Worm (Caenorhabditis elegans) whole organism, L4 larva: ENCODE measurements around the gene T10H9.8.
A peak's percentile ranks its signal among the peaks of the same experiment; 100 is the strongest.

Experiments
- F26F4.8 ChIP-seq: fragments of 200-800 bp; sonication (Bioruptor generic); conservative IDR thresholded peaks from 2 replicates; pipeline ENCODE4 v1.3.6; 2022; ENCODE audit warnings: missing genetic modification characterization, missing compliant biosample characterization
- F49E8.2 ChIP-seq: sonication (generic microtip); optimal IDR thresholded peaks from 2 replicates; lab custom pipeline; 2016; ENCODE audit warnings: missing compliant biosample characterization, mild to moderate bottlenecking, missing genetic modification characterization, borderline replicate concordance
- Y105C5A.15 ChIP-seq: fragments of 200-800 bp; sonication (Bioruptor generic); IDR thresholded peaks from 2 replicates; pipeline ENCODE4 v1.3.6; 2022; ENCODE audit warnings: missing genetic modification characterization, missing compliant biosample characterization
- aha-1 ChIP-seq: fragments of 150-350 bp; peaks from one replicate; lab custom pipeline; 2014; ENCODE audit warnings: missing biosample characterization, missing genetic modification characterization
- ama-1 ChIP-seq: fragments of 150-350 bp; optimal IDR thresholded peaks from 2 replicates; lab custom pipeline; 2014; ENCODE audit warnings: inconsistent platforms, mixed read lengths
- ceh-20 ChIP-seq: fragments of 200-800 bp; sonication (Bioruptor generic); IDR thresholded peaks from 2 replicates; pipeline ENCODE4 v1.3.6; 2022; ENCODE audit warnings: missing genetic modification reagents, missing genetic modification characterization, missing compliant biosample characterization
- ceh-32 ChIP-seq: sonication (generic microtip); optimal IDR thresholded peaks from 2 replicates; lab custom pipeline; 2016; ENCODE audit warnings: mild to moderate bottlenecking, missing genetic modification characterization, missing compliant biosample characterization; ENCODE audit not compliant: poor library complexity
- ceh-44 ChIP-seq: fragments of 200-800 bp; sonication (Bioruptor generic); IDR thresholded peaks from 2 replicates; pipeline ENCODE4 v1.3.6; 2022; ENCODE audit warnings: missing genetic modification reagents, missing genetic modification characterization, missing compliant biosample characterization
- ces-1 ChIP-seq: fragments of 150-350 bp; sonication (generic microtip); optimal IDR thresholded peaks from 4 replicates; lab custom pipeline; 2014; ENCODE audit warnings: missing biosample characterization, missing genetic modification reagents, missing genetic modification characterization
- cey-2 ChIP-seq: sonication (generic microtip); optimal IDR thresholded peaks from 3 replicates; lab custom pipeline; 2017; ENCODE audit warnings: missing genetic modification characterization, mild to moderate bottlenecking, missing compliant biosample characterization, antibody characterized with exemption, borderline replicate concordance; ENCODE audit not compliant: insufficient read depth
- daf-16 ChIP-seq, 3 experiments: sonication (generic microtip); optimal IDR thresholded peaks; 2 replicates each; lab custom pipeline; 2016 to 2017; ENCODE audit warnings: missing genetic modification characterization in 3 of 3, missing genetic modification reagents in 3 of 3, mild to moderate bottlenecking in 2 of 3, missing compliant biosample characterization in 2 of 3, missing biosample characterization in 1 of 3, moderate library complexity in 1 of 3
- daf-8 ChIP-seq: fragments of 200-800 bp; sonication (Bioruptor generic); IDR thresholded peaks from 2 replicates; pipeline ENCODE4 v1.3.6; 2022; ENCODE audit warnings: missing genetic modification characterization, missing compliant biosample characterization
- dmd-8 ChIP-seq: fragments of 200-800 bp; sonication (Bioruptor generic); IDR thresholded peaks from 2 replicates; pipeline ENCODE4 v1.3.6; 2022; ENCODE audit warnings: missing genetic modification characterization, missing compliant biosample characterization
- dmd-9 ChIP-seq: fragments of 200-800 bp; sonication (Bioruptor generic); IDR thresholded peaks from 2 replicates; pipeline ENCODE4 v1.3.6; 2022; ENCODE audit warnings: missing genetic modification reagents, missing genetic modification characterization, missing compliant biosample characterization
- duxl-1 ChIP-seq: sonication (generic microtip); optimal IDR thresholded peaks from 2 replicates; lab custom pipeline; 2016; ENCODE audit warnings: mild to moderate bottlenecking, missing genetic modification characterization, moderate library complexity, missing compliant biosample characterization; ENCODE audit not compliant: poor library complexity
- gei-8 ChIP-seq: fragments of 200-800 bp; sonication (Bioruptor generic); optimal IDR thresholded peaks from 2 replicates; lab custom pipeline; 2018; ENCODE audit warnings: mild to moderate bottlenecking, missing genetic modification characterization, missing compliant biosample characterization
- hif-1 ChIP-seq, 2 experiments: sonication (generic microtip); optimal IDR thresholded peaks; 2 replicates each; lab custom pipeline; 2016 to 2017; ENCODE audit warnings: missing compliant biosample characterization in 2 of 2, missing genetic modification characterization in 2 of 2, missing genetic modification reagents in 2 of 2, missing genotype in 2 of 2, mild to moderate bottlenecking in 1 of 2
- hlh-11 ChIP-seq: fragments of 200-800 bp; sonication (Bioruptor generic); optimal IDR thresholded peaks from 2 replicates; lab custom pipeline; 2018; ENCODE audit warnings: mild to moderate bottlenecking, missing genetic modification characterization, missing compliant biosample characterization
- hlh-30 ChIP-seq: sonication (generic microtip); optimal IDR thresholded peaks from 2 replicates; lab custom pipeline; 2017; ENCODE audit warnings: antibody characterized with exemption, mild to moderate bottlenecking, missing genetic modification characterization, missing compliant biosample characterization; ENCODE audit not compliant: insufficient read depth
- lim-7 ChIP-seq: fragments of 200-800 bp; sonication (Bioruptor generic); IDR thresholded peaks from 2 replicates; pipeline ENCODE4 v1.3.6; 2022; ENCODE audit warnings: missing genetic modification characterization, missing compliant biosample characterization
- lin-13 ChIP-seq: fragments of 150-350 bp; optimal IDR thresholded peaks from 2 replicates; lab custom pipeline; 2014; ENCODE audit warnings: missing biosample characterization, missing genetic modification reagents, missing genetic modification characterization
- lin-15B ChIP-seq: fragments of 150-350 bp; sonication (generic microtip); optimal IDR thresholded peaks from 3 replicates; lab custom pipeline; 2014; ENCODE audit warnings: missing biosample characterization, missing genetic modification characterization
- lin-38 ChIP-seq: fragments of 200-800 bp; sonication (Bioruptor generic); IDR thresholded peaks from 2 replicates; pipeline ENCODE4 v1.3.6; 2022; ENCODE audit warnings: missing genetic modification reagents, missing genetic modification characterization, missing compliant biosample characterization
- lin-39 ChIP-seq: fragments of 150-350 bp; optimal IDR thresholded peaks from 2 replicates; lab custom pipeline; 2014; ENCODE audit warnings: missing biosample characterization, missing genetic modification reagents, missing genetic modification characterization
- lir-3 ChIP-seq: sonication (generic microtip); optimal IDR thresholded peaks from 2 replicates; lab custom pipeline; 2016; ENCODE audit warnings: mild to moderate bottlenecking, missing genetic modification characterization, missing compliant biosample characterization
- lsy-2 ChIP-seq, 2 experiments: fragments of 150-350 bp in 1 of 2; sonication (generic microtip) in 1 of 2; optimal IDR thresholded peaks; 2 replicates each; lab custom pipeline; 2014 to 2017; ENCODE audit warnings: missing biosample characterization in 2 of 2, missing genetic modification characterization in 2 of 2
- madf-5 ChIP-seq, 2 experiments: fragments of 200-800 bp; sonication (Bioruptor generic); IDR thresholded peaks; 2 replicates each; pipeline ENCODE4 v1.3.6; 2022; ENCODE audit warnings: missing compliant biosample characterization in 2 of 2, missing genetic modification characterization in 2 of 2
- madf-9 ChIP-seq: fragments of 200-800 bp; sonication (Bioruptor generic); conservative IDR thresholded peaks from 2 replicates; pipeline ENCODE4 v1.3.6; 2022; ENCODE audit warnings: missing genetic modification reagents, missing genetic modification characterization, missing compliant biosample characterization
- mep-1 ChIP-seq: fragments of 150-350 bp; sonication (generic microtip); optimal IDR thresholded peaks from 3 replicates; lab custom pipeline; 2014; ENCODE audit warnings: missing biosample characterization, missing genetic modification characterization
- mes-2 ChIP-seq: sonication (generic microtip); optimal IDR thresholded peaks from 2 replicates; lab custom pipeline; 2016; ENCODE audit warnings: missing genotype, mild to moderate bottlenecking, missing genetic modification characterization, missing compliant biosample characterization; ENCODE audit not compliant: poor library complexity, severe bottlenecking
- mxl-2 ChIP-seq: fragments of 200-800 bp; sonication (Bioruptor generic); conservative IDR thresholded peaks from 2 replicates; pipeline ENCODE4 v1.3.6; 2022; ENCODE audit warnings: missing genetic modification reagents, missing genetic modification characterization, missing compliant biosample characterization
- mxl-3 ChIP-seq: fragments of 200-800 bp; sonication (Bioruptor generic); optimal IDR thresholded peaks from 2 replicates; lab custom pipeline; 2018; ENCODE audit warnings: mild to moderate bottlenecking, missing genetic modification characterization, missing compliant biosample characterization
- nhr-111 ChIP-seq: fragments of 200-800 bp; sonication (Bioruptor generic); optimal IDR thresholded peaks from 2 replicates; lab custom pipeline; 2018; ENCODE audit warnings: mild to moderate bottlenecking, missing genetic modification characterization, missing compliant biosample characterization
- nhr-28 ChIP-seq: fragments of 150-350 bp; optimal IDR thresholded peaks from 2 replicates; lab custom pipeline; 2014; ENCODE audit warnings: missing biosample characterization, missing genetic modification characterization
- nhr-42 ChIP-seq: fragments of 200-800 bp; sonication (Bioruptor generic); IDR thresholded peaks from 2 replicates; pipeline ENCODE4 v1.3.6; 2022; ENCODE audit warnings: missing genetic modification characterization, missing compliant biosample characterization
- nhr-48 ChIP-seq: sonication (generic microtip); optimal IDR thresholded peaks from 2 replicates; lab custom pipeline; 2016; ENCODE audit warnings: mild to moderate bottlenecking, missing genetic modification characterization, missing compliant biosample characterization
- nhr-76 ChIP-seq: fragments of 150-350 bp; optimal IDR thresholded peaks from 2 replicates; lab custom pipeline; 2014; ENCODE audit warnings: missing biosample characterization, missing genetic modification characterization
- pha-4 ChIP-seq, 2 experiments: fragments of 150-350 bp in 1 of 2; fragments of 200-800 bp in 1 of 2; sonication (Bioruptor generic) in 1 of 2; IDR thresholded peaks in 1 of 2; optimal IDR thresholded peaks in 1 of 2; 2 replicates each; pipeline versions ENCODE4 v1.3.6 to Lab custom; 2014 to 2022; ENCODE audit warnings: missing genetic modification characterization in 2 of 2, missing genetic modification reagents in 2 of 2, missing biosample characterization in 1 of 2, missing compliant biosample characterization in 1 of 2
- sdz-12 ChIP-seq: fragments of 200-800 bp; sonication (Bioruptor generic); optimal IDR thresholded peaks from 2 replicates; lab custom pipeline; 2018; ENCODE audit warnings: mild to moderate bottlenecking, missing genetic modification characterization, missing compliant biosample characterization
- set-16 ChIP-seq: fragments of 200-800 bp; sonication (Bioruptor generic); IDR thresholded peaks from 2 replicates; pipeline ENCODE4 v1.3.6; 2022; ENCODE audit warnings: missing genetic modification reagents, missing genetic modification characterization, missing compliant biosample characterization
- snpc-4 ChIP-seq: fragments of 150-350 bp; optimal IDR thresholded peaks from 2 replicates; lab custom pipeline; 2014; ENCODE audit warnings: missing biosample characterization, missing genetic modification characterization
- spr-1 ChIP-seq: sonication (generic microtip); optimal IDR thresholded peaks from 2 replicates; lab custom pipeline; 2016; ENCODE audit warnings: mild to moderate bottlenecking, missing genetic modification characterization, missing compliant biosample characterization
- spr-3 ChIP-seq: fragments of 200-800 bp; sonication (Bioruptor generic); optimal IDR thresholded peaks from 2 replicates; lab custom pipeline; 2018; ENCODE audit warnings: mild to moderate bottlenecking, missing genetic modification characterization, missing compliant biosample characterization
- tag-97 ChIP-seq: fragments of 200-800 bp; sonication (Bioruptor generic); IDR thresholded peaks from 2 replicates; pipeline ENCODE4 v1.3.6; 2022; ENCODE audit warnings: missing genetic modification characterization, missing compliant biosample characterization
- unc-130 ChIP-seq: sonication (generic microtip); optimal IDR thresholded peaks from 2 replicates; lab custom pipeline; 2016; ENCODE audit warnings: missing genetic modification reagents, missing genetic modification characterization, missing compliant biosample characterization
- vab-7 ChIP-seq: fragments of 200-800 bp; sonication (Bioruptor generic); IDR thresholded peaks from 2 replicates; pipeline ENCODE4 v1.3.6; 2022; ENCODE audit warnings: missing genetic modification reagents, missing genetic modification characterization, missing compliant biosample characterization
- zip-2 ChIP-seq: fragments of 150-350 bp; optimal IDR thresholded peaks from 2 replicates; lab custom pipeline; 2014; ENCODE audit warnings: missing biosample characterization, missing genetic modification characterization
- ztf-11 ChIP-seq: fragments of 150-350 bp; optimal IDR thresholded peaks from 2 replicates; lab custom pipeline; 2014; ENCODE audit warnings: missing biosample characterization, missing genetic modification characterization
- ztf-7 ChIP-seq: fragments of 150-350 bp; optimal IDR thresholded peaks from 2 replicates; lab custom pipeline; 2014; ENCODE audit warnings: missing biosample characterization, missing genetic modification characterization

T10H9.8 gene

ce11 chrV:6657532-6658259, 5.5 kb downstream of the T10H9.8 start (continued):
- no peak for TF ChIP-seq set-16 (GFP tag; lab: Robert Waterston, UW)
- TF ChIP-seq nhr-48 (tag; lab: Kevin White, UChicago) = no peak
- TF ChIP-seq snpc-4 (tag; lab: Kevin White, UChicago) = peak; percentile 40
- no peak for TF ChIP-seq zip-2 (tag; lab: Kevin White, UChicago)
- no peak for TF ChIP-seq gei-8 (GFP tag; lab: Kevin White, UChicago)
- no peak for TF ChIP-seq ztf-11
- peak; percentile 1 for TF ChIP-seq mes-2 (tag; lab: Kevin White, UChicago)
- no peak for TF ChIP-seq spr-1 (tag; lab: Kevin White, UChicago)
- no peak for TF ChIP-seq sdz-12 (GFP tag; lab: Kevin White, UChicago)
- TF ChIP-seq ztf-7 (tag; lab: Kevin White, UChicago) = no peak
- no peak for TF ChIP-seq lim-7
- TF ChIP-seq duxl-1 (tag; lab: Kevin White, UChicago) = no peak
- TF ChIP-seq mxl-2 = no peak
- no peak for TF ChIP-seq madf-5 (GFP tag; IDR thresholded peaks at IDR 0.05; lab: Robert Waterston, UW)
- no peak for TF ChIP-seq mxl-3 (GFP tag; lab: Kevin White, UChicago)
- no peak for TF ChIP-seq lin-39 (tag; lab: Kevin White, UChicago)
- no peak for TF ChIP-seq ama-1 (lab: Kevin White, UChicago)
- TF ChIP-seq ceh-20 (GFP tag; lab: Robert Waterston, UW) = no peak
- peak; percentile 22 for TF ChIP-seq nhr-28 (tag; lab: Kevin White, UChicago)
- peak; percentile 14 for TF ChIP-seq hlh-11 (tag; lab: Kevin White, UChicago)
- no peak for TF ChIP-seq lin-13 (GFP tag; lab: Kevin White, UChicago)
- TF ChIP-seq ceh-32 = no peak
- TF ChIP-seq spr-3 (GFP tag; lab: Kevin White, UChicago) = no peak
- no peak for TF ChIP-seq mep-1 (tag; lab: Kevin White, UChicago)
- TF ChIP-seq aha-1 (tag; lab: Kevin White, UChicago) = no peak
- TF ChIP-seq madf-9 = no peak
- TF ChIP-seq nhr-76 (tag; lab: Kevin White, UChicago) = no peak
- no peak for TF ChIP-seq daf-8 (GFP tag; lab: Robert Waterston, UW)
- TF ChIP-seq Y105C5A.15 (GFP tag; lab: Robert Waterston, UW) = no peak
- TF ChIP-seq lir-3 (tag; lab: Kevin White, UChicago) = no peak
- no peak for TF ChIP-seq ces-1
- no peak for TF ChIP-seq dmd-9 (GFP tag; lab: Robert Waterston, UW)
- TF ChIP-seq hif-1 (tag; optimal IDR thresholded peaks at IDR 0.05; lab: Kevin White, UChicago) = no peak
- no peak for TF ChIP-seq vab-7
- no peak for TF ChIP-seq ceh-44 (GFP tag; lab: Robert Waterston, UW)
- no peak for TF ChIP-seq lin-38 (GFP tag; lab: Robert Waterston, UW)
- TF ChIP-seq daf-16 (GFP tag; optimal IDR thresholded peaks at IDR 0.05; lab: Kevin White, UChicago) = no peak
- peak; percentile 72 for TF ChIP-seq daf-16 (tag; optimal IDR thresholded peaks at IDR 0.05; lab: Kevin White, UChicago)
- TF ChIP-seq cey-2 = no peak
- TF ChIP-seq lsy-2 (tag; optimal IDR thresholded peaks at IDR 0.05; lab: Kevin White, UChicago) = no peak
- no peak for TF ChIP-seq lin-15B
- TF ChIP-seq nhr-42 = no peak
- TF ChIP-seq dmd-8 (GFP tag; lab: Robert Waterston, UW) = no peak
- no peak for TF ChIP-seq F26F4.8 (GFP tag; lab: Robert Waterston, UW)
- no peak for TF ChIP-seq F49E8.2 (tag; lab: Kevin White, UChicago)
- TF ChIP-seq unc-130 (GFP tag; lab: Kevin White, UChicago) = no peak
- TF ChIP-seq tag-97 (GFP tag; lab: Robert Waterston, UW) = no peak
- TF ChIP-seq nhr-111 (GFP tag; lab: Kevin White, UChicago) = no peak
- no peak for TF ChIP-seq pha-4 (GFP tag; IDR thresholded peaks at IDR 0.05; lab: Robert Waterston, UW)
- TF ChIP-seq pha-4 (tag; optimal IDR thresholded peaks at IDR 0.05; lab: Kevin White, UChicago) = no peak
- TF ChIP-seq hlh-30 = peak; percentile 60
